Fruit fly (Drosophila melanogaster) whole organism, adult: ENCODE data around the gene yellow-c.
A peak's percentile ranks its signal among the peaks of the same experiment; 100 is the strongest.

Experiments used
- CG11617 ChIP-seq: fragments of 200-800 bp; sonication (Bioruptor generic); optimal IDR thresholded peaks from 2 replicates; lab custom pipeline; 2017; ENCODE audit warnings: mild to moderate bottlenecking, missing biosample characterization, missing genetic modification reagents, missing genetic modification characterization
- CG12768 ChIP-seq: fragments of 200-800 bp; sonication (Bioruptor generic); optimal IDR thresholded peaks from 2 replicates; lab custom pipeline; 2017; ENCODE audit warnings: missing biosample characterization, missing genetic modification characterization, mild to moderate bottlenecking, moderate library complexity, missing genetic modification reagents
- CG14711 ChIP-seq: fragments of 200-800 bp; sonication (Bioruptor generic); optimal IDR thresholded peaks from 2 replicates; lab custom pipeline; 2018; ENCODE audit warnings: missing biosample characterization, mild to moderate bottlenecking, missing genetic modification characterization, moderate library complexity
- CG1620 ChIP-seq: fragments of 200-800 bp; sonication (Bioruptor generic); optimal IDR thresholded peaks from 2 replicates; lab custom pipeline; 2016; ENCODE audit warnings: missing biosample characterization, missing genetic modification characterization
- CG33017 ChIP-seq: fragments of 200-800 bp; sonication (Bioruptor generic); optimal IDR thresholded peaks from 2 replicates; lab custom pipeline; 2018; ENCODE audit warnings: missing biosample characterization, mild to moderate bottlenecking, missing genetic modification characterization, moderate library complexity
- CG5204 ChIP-seq: fragments of 200-800 bp; sonication (Bioruptor generic); optimal IDR thresholded peaks from 2 replicates; lab custom pipeline; 2016; ENCODE audit warnings: missing biosample characterization, missing genetic modification characterization
- CG7045 ChIP-seq: fragments of 200-800 bp; sonication (Bioruptor generic); optimal IDR thresholded peaks from 2 replicates; lab custom pipeline; 2017; ENCODE audit warnings: missing biosample characterization, mild to moderate bottlenecking, missing genetic modification characterization
- CG7101 ChIP-seq: fragments of 200-800 bp; sonication (Bioruptor generic); optimal IDR thresholded peaks from 2 replicates; lab custom pipeline; 2018; ENCODE audit warnings: missing biosample characterization, mild to moderate bottlenecking, missing genetic modification characterization, moderate library complexity
- Clk ChIP-seq: fragments of 200-800 bp; sonication (Bioruptor generic); optimal IDR thresholded peaks from 2 replicates; lab custom pipeline; 2017; ENCODE audit warnings: missing biosample characterization, missing genetic modification characterization
- Crg-1 ChIP-seq: fragments of 200-800 bp; sonication (Bioruptor generic); optimal IDR thresholded peaks from 2 replicates; lab custom pipeline; 2016; ENCODE audit warnings: missing biosample characterization, missing genetic modification characterization
- Hr96 ChIP-seq: fragments of 200-800 bp; sonication (Bioruptor generic); optimal IDR thresholded peaks from 2 replicates; lab custom pipeline; 2016; ENCODE audit warnings: missing biosample characterization, missing genetic modification characterization
- Mnt ChIP-seq: fragments of 200-800 bp; sonication (Bioruptor generic); optimal IDR thresholded peaks from 2 replicates; lab custom pipeline; 2016; ENCODE audit warnings: missing biosample characterization, mild to moderate bottlenecking, missing genetic modification characterization
- bab1 ChIP-seq: fragments of 200-800 bp; sonication (Bioruptor generic); optimal IDR thresholded peaks from 3 replicates; lab custom pipeline; 2019; ENCODE audit warnings: missing biosample characterization, mild to moderate bottlenecking, missing genetic modification characterization, moderate library complexity
- cic ChIP-seq: fragments of 200-800 bp; sonication (Bioruptor generic); optimal IDR thresholded peaks from 2 replicates; lab custom pipeline; 2017; ENCODE audit warnings: missing biosample characterization, mild to moderate bottlenecking, missing genetic modification characterization, moderate library complexity
- cnc ChIP-seq, 2 experiments: fragments of >200 bp; optimal IDR thresholded peaks; 2 replicates each; lab custom pipeline; 2017
- kay ChIP-seq: fragments of 200-800 bp; sonication (Bioruptor generic); peaks from one replicate; lab custom pipeline; 2016; ENCODE audit warnings: missing biosample characterization, missing genetic modification characterization, borderline replicate concordance
- ovo ChIP-seq: fragments of 200-800 bp; sonication (Bioruptor generic); optimal IDR thresholded peaks from 2 replicates; lab custom pipeline; 2016; ENCODE audit warnings: missing biosample characterization, missing genetic modification characterization
- pad ChIP-seq: fragments of 200-800 bp; sonication (Bioruptor generic); optimal IDR thresholded peaks from 3 replicates; lab custom pipeline; 2017; ENCODE audit warnings: missing biosample characterization, missing genetic modification characterization, mild to moderate bottlenecking, moderate library complexity, missing genetic modification reagents
- tj ChIP-seq: fragments of 200-800 bp; sonication (Bioruptor generic); optimal IDR thresholded peaks from 3 replicates; lab custom pipeline; 2017; ENCODE audit warnings: missing biosample characterization, mild to moderate bottlenecking, missing genetic modification characterization, moderate library complexity
- toe ChIP-seq: fragments of 200-800 bp; sonication (Bioruptor generic); optimal IDR thresholded peaks from 2 replicates; lab custom pipeline; 2016; ENCODE audit warnings: missing biosample characterization, missing genetic modification characterization

The yellow-c gene

DNA sequence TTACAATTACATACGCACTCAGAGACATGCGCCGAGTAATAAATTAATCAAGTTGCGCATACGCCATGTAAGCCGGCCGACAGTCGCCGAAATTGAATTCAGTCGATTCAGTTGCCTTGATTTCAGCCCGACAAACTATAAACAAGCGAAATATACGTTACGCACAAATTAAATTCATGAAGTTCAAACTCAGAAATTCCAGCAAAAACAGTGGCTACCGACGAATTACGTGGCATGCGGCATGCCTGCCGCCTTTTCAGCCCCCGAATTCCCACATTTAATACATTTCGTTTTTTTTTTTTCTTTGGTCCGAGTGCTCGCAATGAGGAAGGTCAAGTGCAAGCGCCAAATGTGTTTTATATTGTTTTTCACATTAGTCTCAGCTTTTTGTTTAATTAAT is 34.8 kb upstream of the yellow-c start:
- TF ChIP-seq ovo (no peak), Clk (no peak), CG14711 (no peak), CG33017 (no peak), Hr96 (GFP tag; lab: Kevin White, UChicago) (no peak)

DNA sequence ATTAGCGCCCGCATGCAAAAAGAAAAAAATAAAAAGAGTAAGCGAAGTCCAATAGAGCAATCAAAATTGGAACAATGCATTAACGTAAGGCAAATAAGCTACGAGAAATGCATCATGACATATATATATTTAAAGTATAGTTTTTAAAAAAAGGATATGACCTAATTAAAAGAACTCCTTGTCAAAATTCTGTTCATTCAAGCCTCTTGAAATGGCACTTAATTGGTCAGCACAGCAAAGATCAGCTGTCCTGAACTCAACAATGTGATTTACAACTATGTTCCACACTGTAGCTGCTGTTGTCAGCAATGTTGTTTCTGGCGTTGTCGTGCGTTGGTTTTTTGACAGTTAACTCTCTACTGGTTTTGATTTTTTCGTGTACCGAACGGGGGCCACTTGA is 33.3 kb upstream of the yellow-c start:
- TF ChIP-seq cic (GFP tag; lab: Kevin White, UChicago) = no peak
- no peak for TF ChIP-seq CG14711
- no peak for TF ChIP-seq Mnt (GFP tag; lab: Kevin White, UChicago)
- no peak for TF ChIP-seq bab1 (GFP tag; lab: Kevin White, UChicago)
- no peak for TF ChIP-seq Clk
- no peak for TF ChIP-seq CG1620 (GFP tag; lab: Kevin White, UChicago)
- TF ChIP-seq pad = no peak
- no peak for TF ChIP-seq CG33017
- no peak for TF ChIP-seq ovo
- no peak for TF ChIP-seq CG7101 (tag; lab: Kevin White, UChicago)
- no peak for TF ChIP-seq CG11617
- no peak for TF ChIP-seq Crg-1
- TF ChIP-seq CG7045 (GFP tag; lab: Kevin White, UChicago) = no peak
- TF ChIP-seq toe = no peak
- TF ChIP-seq CG12768 (GFP tag; lab: Kevin White, UChicago) = no peak
- TF ChIP-seq Hr96 (GFP tag; lab: Kevin White, UChicago) = no peak
- TF ChIP-seq cnc (optimal IDR thresholded peaks at IDR 0.05; lab: Kevin White, UChicago) = no peak
- TF ChIP-seq kay (GFP tag; lab: Kevin White, UChicago) = no peak
- no peak for TF ChIP-seq tj (GFP tag; lab: Kevin White, UChicago)
- TF ChIP-seq CG5204 (GFP tag; lab: Kevin White, UChicago) = no peak

DNA sequence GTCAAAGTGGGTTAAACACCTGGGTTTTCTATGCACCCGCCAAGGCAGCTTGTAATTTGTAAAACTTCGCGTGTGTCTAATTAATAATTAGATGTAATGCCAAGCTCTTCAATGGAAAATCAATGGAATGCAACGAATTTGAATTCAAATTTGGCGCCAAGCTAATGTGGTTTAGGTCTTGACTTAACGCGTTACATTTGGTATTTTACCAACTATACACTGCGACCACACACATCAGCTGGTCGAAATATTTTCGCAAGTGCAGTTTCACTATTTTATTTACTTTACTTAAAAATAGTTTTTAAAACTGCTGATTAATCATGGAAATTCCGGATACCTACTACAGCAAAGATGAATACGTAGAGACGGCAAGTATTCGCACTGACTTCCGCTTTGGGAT is 29.7 kb upstream of the yellow-c start, which contains the start of gene DCTN5-p25:
DCTN5-p25 (plus strand) TSS at position 229 of the 400 bp plus-strand sequence.
- TF ChIP-seq cnc (optimal IDR thresholded peaks at IDR 0.05; lab: Kevin White, UChicago) (no peak), ovo (no peak), bab1 (GFP tag; lab: Kevin White, UChicago) (peak; percentile 14), Mnt (GFP tag; lab: Kevin White, UChicago) (no peak)

DNA sequence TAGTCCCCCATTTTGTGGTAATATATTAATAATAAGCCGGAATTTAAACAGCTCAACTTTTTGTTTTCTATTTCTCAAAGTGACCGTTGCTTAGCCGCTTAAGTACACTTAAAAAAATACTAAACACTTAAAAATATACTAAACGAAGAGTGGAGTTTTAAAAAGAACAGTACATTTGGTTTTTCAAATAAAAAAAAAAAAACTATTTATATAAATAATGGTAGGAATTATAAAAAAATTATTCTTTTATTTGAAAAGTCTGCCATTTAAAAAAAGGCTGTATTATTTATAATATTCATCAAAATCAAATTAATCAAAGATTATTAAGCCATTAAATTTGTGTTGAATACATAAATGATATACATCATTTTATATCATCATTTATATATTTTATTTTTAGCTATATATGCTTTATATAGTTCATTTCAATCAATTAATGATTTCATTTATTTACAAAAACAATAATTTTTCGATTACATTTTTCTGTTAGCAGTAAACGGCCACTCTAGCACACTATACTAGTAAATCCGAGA is 27.8 kb upstream of the yellow-c start, which contains the start of the genes Ankrd49 and NC2beta:
Ankrd49 (minus strand) TSS at position 101 of the 533 bp plus-strand sequence.
NC2beta (plus strand) TSS at position 483 of the 533 bp plus-strand sequence.
- TF ChIP-seq Crg-1 = no peak
- no peak for TF ChIP-seq pad
- TF ChIP-seq cnc (optimal IDR thresholded peaks at IDR 0.05; lab: Kevin White, UChicago) = no peak
- TF ChIP-seq CG12768 (GFP tag; lab: Kevin White, UChicago) = no peak
- no peak for TF ChIP-seq ovo
- TF ChIP-seq CG7045 (GFP tag; lab: Kevin White, UChicago) = no peak
- TF ChIP-seq cic (GFP tag; lab: Kevin White, UChicago) = no peak
- no peak for TF ChIP-seq bab1 (GFP tag; lab: Kevin White, UChicago)

DNA sequence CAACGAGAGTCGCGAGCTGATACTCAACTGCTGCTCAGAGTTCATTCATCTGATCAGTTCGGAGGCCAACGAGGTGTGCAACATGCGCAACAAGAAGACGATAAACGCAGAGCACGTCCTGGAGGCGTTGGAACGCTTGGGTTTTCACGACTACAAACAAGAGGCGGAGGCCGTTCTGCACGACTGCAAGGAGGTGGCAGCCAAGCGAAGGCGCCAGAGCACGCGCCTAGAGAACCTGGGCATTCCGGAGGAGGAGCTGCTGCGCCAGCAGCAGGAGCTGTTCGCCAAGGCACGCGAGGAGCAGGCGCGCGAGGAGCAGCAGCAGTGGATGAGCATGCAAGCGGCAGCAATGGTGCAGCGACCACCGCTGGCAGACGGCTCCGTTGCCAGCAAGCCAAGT is 27.2 kb upstream of the yellow-c start:
- TF ChIP-seq kay (GFP tag; lab: Kevin White, UChicago) (no peak), cnc (optimal IDR thresholded peaks at IDR 0.05; lab: Kevin White, UChicago) (no peak), CG14711 (no peak), Mnt (GFP tag; lab: Kevin White, UChicago) (no peak), tj (GFP tag; lab: Kevin White, UChicago) (no peak), Clk (no peak), toe (no peak), CG12768 (GFP tag; lab: Kevin White, UChicago) (no peak), Crg-1 (no peak), cic (GFP tag; lab: Kevin White, UChicago) (no peak)

DNA sequence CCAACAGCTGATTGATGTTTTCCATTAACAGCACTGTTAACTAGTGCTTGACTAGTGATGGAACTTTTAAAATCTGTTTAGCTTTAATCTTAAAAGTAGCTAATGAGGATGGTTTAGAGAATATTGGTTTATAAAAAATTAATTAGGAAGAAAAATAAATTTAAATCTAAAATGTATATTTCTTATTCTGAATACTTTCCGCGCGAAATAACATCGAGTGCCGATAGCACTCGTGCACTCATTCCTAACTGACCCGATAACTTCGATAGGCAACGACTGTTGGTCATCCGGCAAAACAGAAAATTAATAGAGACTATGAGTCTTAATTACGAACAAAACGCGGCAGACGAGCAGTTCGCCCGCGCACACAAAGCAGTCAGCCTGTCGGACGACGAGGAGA is 25.5 kb upstream of the yellow-c start, which contains the start of the genes THG and Rnmt:
THG (minus strand) TSS at position 22 of the 400 bp plus-strand sequence.
Rnmt (plus strand) TSS at position 237 of the 400 bp plus-strand sequence.
- TF ChIP-seq cic (GFP tag; lab: Kevin White, UChicago) (no peak), toe (peak; percentile 78), CG14711 (peak; percentile 75), ovo (peak; percentile 28), CG7045 (GFP tag; lab: Kevin White, UChicago) (peak; percentile 63), CG1620 (GFP tag; lab: Kevin White, UChicago) (peak; percentile 71), Crg-1 (peak; percentile 20), CG5204 (GFP tag; lab: Kevin White, UChicago) (peak; percentile 63), Clk (peak; percentile 30), CG33017 (peak; percentile 70), pad (peak; percentile 26), CG11617 (peak; percentile 75), CG12768 (GFP tag; lab: Kevin White, UChicago) (peak; percentile 47), cnc (optimal IDR thresholded peaks at IDR 0.05; lab: Kevin White, UChicago) (no peak), kay (GFP tag; lab: Kevin White, UChicago) (no peak), Hr96 (GFP tag; lab: Kevin White, UChicago) (peak; percentile 65), bab1 (GFP tag; lab: Kevin White, UChicago) (peak; percentile 88), CG7101 (tag; lab: Kevin White, UChicago) (peak; percentile 83), Mnt (GFP tag; lab: Kevin White, UChicago) (peak; percentile 65), tj (GFP tag; lab: Kevin White, UChicago) (peak; percentile 43)

DNA sequence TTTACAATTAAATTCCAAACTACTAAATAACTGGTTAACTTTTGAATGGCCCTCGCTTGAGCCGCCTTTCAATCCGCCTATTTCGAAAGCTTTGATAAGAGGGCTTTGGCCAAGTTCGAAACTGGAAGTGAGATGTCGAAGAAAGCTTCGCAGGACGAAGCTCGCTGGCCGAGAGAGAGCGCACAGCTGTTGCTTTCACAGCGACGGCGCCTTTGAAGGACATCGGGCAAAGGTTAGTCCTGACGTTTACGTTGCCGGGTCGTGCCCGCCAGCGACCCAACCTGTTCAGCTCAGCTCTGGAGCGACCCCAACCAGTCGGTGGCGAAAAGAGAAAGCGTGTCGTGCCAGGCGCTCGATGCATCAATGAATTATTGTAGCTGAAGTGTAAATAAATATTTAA is 23.4 kb upstream of the yellow-c start:
- TF ChIP-seq Clk (no peak), CG14711 (no peak), kay (GFP tag; lab: Kevin White, UChicago) (no peak), CG7101 (tag; lab: Kevin White, UChicago) (no peak), tj (GFP tag; lab: Kevin White, UChicago) (no peak), Mnt (GFP tag; lab: Kevin White, UChicago) (no peak), pad (no peak), cic (GFP tag; lab: Kevin White, UChicago) (no peak), CG12768 (GFP tag; lab: Kevin White, UChicago) (no peak)
